Worm (Caenorhabditis elegans) whole organism, L4 larva: ENCODE measurements around the gene T26G10.1.

Source experiments
- D1046.2 ChIP-seq: fragments of 200-800 bp; sonication (Bioruptor generic); IDR thresholded peaks from 2 replicates; pipeline ENCODE4 v1.3.6; 2022; ENCODE audit warnings: missing genetic modification characterization, missing compliant biosample characterization
- F10B5.3 ChIP-seq: sonication (generic microtip); optimal IDR thresholded peaks from 2 replicates; lab custom pipeline; 2016; ENCODE audit warnings: mild to moderate bottlenecking, missing genetic modification characterization, missing compliant biosample characterization
- F44E2.7 ChIP-seq: fragments of 200-800 bp; sonication (Bioruptor generic); IDR thresholded peaks from 2 replicates; pipeline ENCODE4 v2.1.2; 2022; ENCODE audit warnings: missing genetic modification characterization, missing compliant biosample characterization
- T26A8.4 ChIP-seq: fragments of 200-800 bp; sonication (Bioruptor generic); IDR thresholded peaks from 2 replicates; pipeline ENCODE4 v1.3.6; 2022; ENCODE audit warnings: missing genetic modification characterization, missing compliant biosample characterization
- Y105C5A.15 ChIP-seq: fragments of 200-800 bp; sonication (Bioruptor generic); IDR thresholded peaks from 2 replicates; pipeline ENCODE4 v1.3.6; 2022; ENCODE audit warnings: missing genetic modification characterization, missing compliant biosample characterization
- Y48G9A.11 ChIP-seq: fragments of 200-800 bp; sonication (Bioruptor generic); IDR thresholded peaks from 2 replicates; pipeline ENCODE4 v1.3.6; 2022; ENCODE audit warnings: missing genetic modification reagents, missing genetic modification characterization, missing compliant biosample characterization
- Y5F2A.4 ChIP-seq: fragments of 200-800 bp; sonication (Bioruptor generic); optimal IDR thresholded peaks from 2 replicates; lab custom pipeline; 2018; ENCODE audit warnings: mild to moderate bottlenecking, missing genetic modification characterization, missing compliant biosample characterization
- Y75B8A.6 ChIP-seq: fragments of 200-800 bp; sonication (Bioruptor generic); IDR thresholded peaks from 2 replicates; pipeline ENCODE4 v1.3.6; 2022; ENCODE audit warnings: missing genetic modification reagents, missing genetic modification characterization, missing compliant biosample characterization
- aly-2 ChIP-seq: sonication (generic microtip); optimal IDR thresholded peaks from 2 replicates; lab custom pipeline; 2018; ENCODE audit warnings: missing biosample characterization, missing genetic modification characterization
- arid-1 ChIP-seq: fragments of 200-800 bp; sonication (Bioruptor generic); conservative IDR thresholded peaks from 2 replicates; pipeline ENCODE4 v1.3.6; 2022; ENCODE audit warnings: missing genetic modification reagents, missing genetic modification characterization, missing compliant biosample characterization
- attf-4 ChIP-seq: sonication (generic microtip); optimal IDR thresholded peaks from 3 replicates; lab custom pipeline; 2017; ENCODE audit warnings: missing biosample characterization, missing genetic modification characterization
- ceh-44 ChIP-seq: fragments of 200-800 bp; sonication (Bioruptor generic); IDR thresholded peaks from 2 replicates; pipeline ENCODE4 v1.3.6; 2022; ENCODE audit warnings: missing genetic modification reagents, missing genetic modification characterization, missing compliant biosample characterization
- cey-2 ChIP-seq: sonication (generic microtip); optimal IDR thresholded peaks from 3 replicates; lab custom pipeline; 2017; ENCODE audit warnings: missing genetic modification characterization, mild to moderate bottlenecking, missing compliant biosample characterization, antibody characterized with exemption, borderline replicate concordance; ENCODE audit not compliant: insufficient read depth
- ctbp-1 ChIP-seq: fragments of 200-800 bp; sonication (Bioruptor generic); IDR thresholded peaks from 2 replicates; pipeline ENCODE4 v1.3.6; 2022; ENCODE audit warnings: missing genetic modification reagents, missing genetic modification characterization, missing compliant biosample characterization
- daf-16 ChIP-seq, 3 experiments: sonication (generic microtip); optimal IDR thresholded peaks; 2 replicates each; lab custom pipeline; 2016 to 2017; ENCODE audit warnings: missing genetic modification characterization in 3 of 3, missing genetic modification reagents in 3 of 3, mild to moderate bottlenecking in 2 of 3, missing compliant biosample characterization in 2 of 3, missing biosample characterization in 1 of 3, moderate library complexity in 1 of 3
- daf-19 ChIP-seq: fragments of 200-800 bp; sonication (Bioruptor generic); conservative IDR thresholded peaks from 2 replicates; pipeline ENCODE4 v1.3.6; 2022; ENCODE audit warnings: missing genetic modification characterization, missing compliant biosample characterization
- dmd-9 ChIP-seq: fragments of 200-800 bp; sonication (Bioruptor generic); IDR thresholded peaks from 2 replicates; pipeline ENCODE4 v1.3.6; 2022; ENCODE audit warnings: missing genetic modification reagents, missing genetic modification characterization, missing compliant biosample characterization
- duxl-1 ChIP-seq: sonication (generic microtip); optimal IDR thresholded peaks from 2 replicates; lab custom pipeline; 2016; ENCODE audit warnings: mild to moderate bottlenecking, missing genetic modification characterization, moderate library complexity, missing compliant biosample characterization; ENCODE audit not compliant: poor library complexity
- dve-1 ChIP-seq: sonication (generic microtip); optimal IDR thresholded peaks from 2 replicates; lab custom pipeline; 2017; ENCODE audit warnings: antibody characterized with exemption, mild to moderate bottlenecking, missing genetic modification characterization, missing compliant biosample characterization; ENCODE audit not compliant: insufficient read depth
- egl-27 ChIP-seq: sonication (generic microtip); optimal IDR thresholded peaks from 3 replicates; lab custom pipeline; 2017; ENCODE audit warnings: missing biosample characterization, missing genetic modification reagents, missing genetic modification characterization
- egl-43 ChIP-seq: fragments of 200-800 bp; sonication (Bioruptor generic); IDR thresholded peaks from 2 replicates; pipeline ENCODE4 v1.3.6; 2022; ENCODE audit warnings: missing genetic modification reagents, missing genetic modification characterization, missing compliant biosample characterization
- fos-1 ChIP-seq: fragments of 150-350 bp; optimal IDR thresholded peaks from 2 replicates; lab custom pipeline; 2014; ENCODE audit warnings: missing biosample characterization, missing genetic modification characterization
- gei-8 ChIP-seq: fragments of 200-800 bp; sonication (Bioruptor generic); optimal IDR thresholded peaks from 2 replicates; lab custom pipeline; 2018; ENCODE audit warnings: mild to moderate bottlenecking, missing genetic modification characterization, missing compliant biosample characterization
- hlh-11 ChIP-seq: fragments of 200-800 bp; sonication (Bioruptor generic); optimal IDR thresholded peaks from 2 replicates; lab custom pipeline; 2018; ENCODE audit warnings: mild to moderate bottlenecking, missing genetic modification characterization, missing compliant biosample characterization
- lim-7 ChIP-seq: fragments of 200-800 bp; sonication (Bioruptor generic); IDR thresholded peaks from 2 replicates; pipeline ENCODE4 v1.3.6; 2022; ENCODE audit warnings: missing genetic modification characterization, missing compliant biosample characterization
- lin-1 ChIP-seq: fragments of 200-800 bp; sonication (Bioruptor generic); IDR thresholded peaks from 2 replicates; pipeline ENCODE4 v1.3.6; 2022; ENCODE audit warnings: missing genetic modification reagents, missing genetic modification characterization, missing compliant biosample characterization
- lin-38 ChIP-seq: fragments of 200-800 bp; sonication (Bioruptor generic); IDR thresholded peaks from 2 replicates; pipeline ENCODE4 v1.3.6; 2022; ENCODE audit warnings: missing genetic modification reagents, missing genetic modification characterization, missing compliant biosample characterization
- lsy-2 ChIP-seq, 2 experiments: fragments of 150-350 bp in 1 of 2; sonication (generic microtip) in 1 of 2; optimal IDR thresholded peaks; 2 replicates each; lab custom pipeline; 2014 to 2017; ENCODE audit warnings: missing biosample characterization in 2 of 2, missing genetic modification characterization in 2 of 2
- madf-5 ChIP-seq, 2 experiments: fragments of 200-800 bp; sonication (Bioruptor generic); IDR thresholded peaks; 2 replicates each; pipeline ENCODE4 v1.3.6; 2022; ENCODE audit warnings: missing compliant biosample characterization in 2 of 2, missing genetic modification characterization in 2 of 2
- mdl-1 ChIP-seq, 2 experiments: fragments of 150-350 bp in 1 of 2; sonication (generic microtip) in 1 of 2; optimal IDR thresholded peaks; 2 replicates each; lab custom pipeline; 2014 to 2017; ENCODE audit warnings: missing biosample characterization in 2 of 2, missing genetic modification characterization in 2 of 2
- mep-1 ChIP-seq: fragments of 150-350 bp; sonication (generic microtip); optimal IDR thresholded peaks from 3 replicates; lab custom pipeline; 2014; ENCODE audit warnings: missing biosample characterization, missing genetic modification characterization
- nhr-10 ChIP-seq: fragments of 150-350 bp; optimal IDR thresholded peaks from 2 replicates; lab custom pipeline; 2014; ENCODE audit warnings: missing biosample characterization, missing genetic modification characterization
- nhr-237 ChIP-seq: sonication (generic microtip); optimal IDR thresholded peaks from 2 replicates; lab custom pipeline; 2017; ENCODE audit warnings: missing biosample characterization, missing genetic modification characterization
- nhr-25 ChIP-seq: sonication (generic microtip); optimal IDR thresholded peaks from 2 replicates; lab custom pipeline; 2017; ENCODE audit warnings: missing genetic modification characterization, mild to moderate bottlenecking, missing compliant biosample characterization, antibody characterized with exemption, moderate library complexity, borderline replicate concordance; ENCODE audit not compliant: insufficient read depth
- nhr-28 ChIP-seq: fragments of 150-350 bp; optimal IDR thresholded peaks from 2 replicates; lab custom pipeline; 2014; ENCODE audit warnings: missing biosample characterization, missing genetic modification characterization
- nhr-6 ChIP-seq: fragments of 150-350 bp; optimal IDR thresholded peaks from 2 replicates; lab custom pipeline; 2014; ENCODE audit warnings: missing biosample characterization, missing genetic modification characterization
- nhr-77 ChIP-seq: fragments of 150-350 bp; optimal IDR thresholded peaks from 2 replicates; lab custom pipeline; 2014; ENCODE audit warnings: missing biosample characterization, missing genetic modification characterization
- pha-4 ChIP-seq, 2 experiments: fragments of 150-350 bp in 1 of 2; fragments of 200-800 bp in 1 of 2; sonication (Bioruptor generic) in 1 of 2; IDR thresholded peaks in 1 of 2; optimal IDR thresholded peaks in 1 of 2; 2 replicates each; pipeline versions ENCODE4 v1.3.6 to Lab custom; 2014 to 2022; ENCODE audit warnings: missing genetic modification characterization in 2 of 2, missing genetic modification reagents in 2 of 2, missing biosample characterization in 1 of 2, missing compliant biosample characterization in 1 of 2
- php-3 ChIP-seq: fragments of 200-800 bp; sonication (Bioruptor generic); IDR thresholded peaks from 2 replicates; pipeline ENCODE4 v1.3.6; 2022; ENCODE audit warnings: missing genetic modification reagents, missing genetic modification characterization, missing compliant biosample characterization
- rbr-2 ChIP-seq: sonication (generic microtip); optimal IDR thresholded peaks from 2 replicates; lab custom pipeline; 2016; ENCODE audit warnings: missing genotype, missing genetic modification characterization, missing compliant biosample characterization
- saeg-2 ChIP-seq: fragments of 200-800 bp; sonication (Bioruptor generic); IDR thresholded peaks from 2 replicates; pipeline ENCODE4 v1.3.6; 2022; ENCODE audit warnings: missing genetic modification reagents, missing genetic modification characterization, missing compliant biosample characterization
- set-16 ChIP-seq: fragments of 200-800 bp; sonication (Bioruptor generic); IDR thresholded peaks from 2 replicates; pipeline ENCODE4 v1.3.6; 2022; ENCODE audit warnings: missing genetic modification reagents, missing genetic modification characterization, missing compliant biosample characterization
- skn-1 ChIP-seq: fragments of 150-350 bp; optimal IDR thresholded peaks from 2 replicates; lab custom pipeline; 2014; ENCODE audit warnings: missing biosample characterization, missing genetic modification characterization
- spr-3 ChIP-seq: fragments of 200-800 bp; sonication (Bioruptor generic); optimal IDR thresholded peaks from 2 replicates; lab custom pipeline; 2018; ENCODE audit warnings: mild to moderate bottlenecking, missing genetic modification characterization, missing compliant biosample characterization
- tag-97 ChIP-seq: fragments of 200-800 bp; sonication (Bioruptor generic); IDR thresholded peaks from 2 replicates; pipeline ENCODE4 v1.3.6; 2022; ENCODE audit warnings: missing genetic modification characterization, missing compliant biosample characterization
- tra-1 ChIP-seq: fragments of 200-800 bp; sonication (Bioruptor generic); IDR thresholded peaks from 2 replicates; pipeline ENCODE4 v1.3.6; 2022; ENCODE audit warnings: missing genetic modification reagents, missing genetic modification characterization, missing compliant biosample characterization
- zfp-2 ChIP-seq: sonication (generic microtip); optimal IDR thresholded peaks from 2 replicates; lab custom pipeline; 2016; ENCODE audit warnings: mild to moderate bottlenecking, missing genetic modification characterization, missing compliant biosample characterization
- zfp-3 ChIP-seq: fragments of 200-800 bp; sonication (Bioruptor generic); conservative IDR thresholded peaks from 2 replicates; pipeline ENCODE4 v1.3.6; 2022; ENCODE audit warnings: missing genetic modification reagents, missing genetic modification characterization, missing compliant biosample characterization
- zip-2 ChIP-seq: fragments of 150-350 bp; optimal IDR thresholded peaks from 2 replicates; lab custom pipeline; 2014; ENCODE audit warnings: missing biosample characterization, missing genetic modification characterization
- ztf-11 ChIP-seq: fragments of 150-350 bp; optimal IDR thresholded peaks from 2 replicates; lab custom pipeline; 2014; ENCODE audit warnings: missing biosample characterization, missing genetic modification characterization

Gene T26G10.1

ce11 chrIII:9406600-9406999 is at the start of gene T26G10.1 (continued):
- TF ChIP-seq zfp-3 (GFP tag; lab: Robert Waterston, UW) (no peak), nhr-237 (tag; lab: Kevin White, UChicago) (no peak), nhr-25 (tag; lab: Kevin White, UChicago) (no peak), mep-1 (peak; percentile 67), aly-2 (no peak), fos-1 (tag; lab: Kevin White, UChicago) (no peak), cey-2 (tag; lab: Kevin White, UChicago) (no peak), ztf-11 (tag; lab: Kevin White, UChicago) (no peak), Y105C5A.15 (GFP tag; lab: Robert Waterston, UW) (no peak), zip-2 (no peak), F10B5.3 (no peak), rbr-2 (tag; lab: Kevin White, UChicago) (peak; percentile 67), Y5F2A.4 (GFP tag; lab: Kevin White, UChicago) (no peak), arid-1 (GFP tag; lab: Robert Waterston, UW) (peak; percentile 80), lsy-2 (tag; optimal IDR thresholded peaks at IDR 0.05; lab: Kevin White, UChicago) (peak in 1 of 2 experiments; percentile 85), D1046.2 (GFP tag; lab: Robert Waterston, UW) (no peak), daf-16 (GFP tag; optimal IDR thresholded peaks at IDR 0.05; lab: Kevin White, UChicago) (no peak), daf-16 (tag; optimal IDR thresholded peaks at IDR 0.05; lab: Kevin White, UChicago) (no peak), set-16 (GFP tag; lab: Robert Waterston, UW) (no peak), mdl-1 (tag; optimal IDR thresholded peaks at IDR 0.05; lab: Kevin White, UChicago) (no peak), nhr-77 (tag; lab: Kevin White, UChicago) (no peak), spr-3 (GFP tag; lab: Kevin White, UChicago) (no peak), tra-1 (no peak), nhr-10 (tag; lab: Kevin White, UChicago) (no peak), daf-19 (GFP tag; lab: Robert Waterston, UW) (no peak), ceh-44 (GFP tag; lab: Robert Waterston, UW) (peak; percentile 71; the same call in 1 of the 2 replicates), tag-97 (GFP tag; lab: Robert Waterston, UW) (no peak), saeg-2 (no peak), Y48G9A.11 (GFP tag; lab: Robert Waterston, UW) (peak; percentile 72), nhr-28 (tag; lab: Kevin White, UChicago) (peak; percentile 43), egl-27 (tag; lab: Kevin White, UChicago) (no peak), skn-1 (tag; lab: Kevin White, UChicago) (no peak), ctbp-1 (GFP tag; lab: Robert Waterston, UW) (peak; percentile 56; the same call in 1 of the 2 replicates), gei-8 (GFP tag; lab: Kevin White, UChicago) (no peak), attf-4 (no peak), lin-1 (GFP tag; lab: Robert Waterston, UW) (no peak), dve-1 (tag; lab: Kevin White, UChicago) (peak; percentile 60), F44E2.7 (GFP tag; lab: Robert Waterston, UW) (no peak), nhr-6 (tag; lab: Kevin White, UChicago) (no peak), lim-7 (GFP tag; lab: Robert Waterston, UW) (no peak), php-3 (peak; percentile 70; the same call in 1 of the 2 replicates), duxl-1 (peak; percentile 59), Y75B8A.6 (GFP tag; lab: Robert Waterston, UW) (no peak), dmd-9 (0 out of 2 replicates have a peak, but pooled peaks have one; percentile 59), pha-4 (GFP tag; IDR thresholded peaks at IDR 0.05; lab: Robert Waterston, UW) (peak; percentile 58; the same call in 1 of the 2 replicates), pha-4 (tag; optimal IDR thresholded peaks at IDR 0.05; lab: Kevin White, UChicago) (no peak), madf-5 (GFP tag; IDR thresholded peaks at IDR 0.05; lab: Robert Waterston, UW) (no peak), lin-38 (peak; percentile 95), egl-43 (GFP tag; lab: Robert Waterston, UW) (no peak), zfp-2 (tag; lab: Kevin White, UChicago) (no peak), T26A8.4 (peak; percentile 66), hlh-11 (peak; percentile 59)
